Worm (Caenorhabditis elegans): Measurements from ENCODE around the gene Y54G2A.10.

DNA sequence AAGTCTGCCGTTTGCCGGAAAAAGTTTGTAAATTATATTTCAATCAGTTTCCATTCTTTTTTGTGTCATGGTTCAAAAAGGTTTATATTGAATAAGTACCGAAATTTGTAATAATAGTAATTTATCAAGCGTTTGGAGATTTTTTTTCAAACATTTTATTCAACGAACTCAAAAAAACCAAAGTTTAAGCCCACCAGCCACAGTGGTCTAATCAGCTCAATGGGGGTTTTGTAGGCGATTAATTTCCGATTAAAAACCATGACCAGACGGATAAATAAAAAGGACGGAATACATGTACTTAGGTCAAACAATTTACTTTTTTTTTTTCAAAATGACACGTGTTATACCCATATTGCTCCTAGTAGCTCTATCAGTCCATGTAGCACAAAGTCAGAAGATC lies at the start of gene Y54G2A.10:
- TF ChIP-seq T22C8.4 (GFP tag; IDR thresholded peaks at IDR 0.05) (no peak), ztf-29 (GFP tag; IDR thresholded peaks at IDR 0.05) (no peak), klf-2 (GFP tag; conservative IDR thresholded peaks at IDR 0.05) (no peak), med-1 (GFP tag; optimal IDR thresholded peaks at IDR 0.05; ENCODE audit: insufficient read depth) (no peak), ref-1 (GFP tag; conservative IDR thresholded peaks at IDR 0.05) (no peak), tab-1 (GFP tag; IDR thresholded peaks at IDR 0.05) (no peak)

Measured in whole organism, midembryonic.